Worm (Caenorhabditis elegans) whole organism, L1 larva: ENCODE measurements around the gene cua-1.
A peak's percentile ranks its signal among the peaks of the same experiment; 100 is the strongest.
"Not testable (repeated sequence)": the region's sequence is repeated elsewhere in the genome, so short reads cannot be mapped to it uniquely, and the experiment has no call there.

Experiments used
- C16A3.4 ChIP-seq: fragments of 150-350 bp; optimal IDR thresholded peaks from 2 replicates; lab custom pipeline; 2014; ENCODE audit warnings: missing biosample characterization, missing genetic modification characterization
- C34B4.2 ChIP-seq: sonication (generic microtip); optimal IDR thresholded peaks from 2 replicates; lab custom pipeline; 2017; ENCODE audit warnings: mild to moderate bottlenecking, missing genetic modification characterization, missing compliant biosample characterization
- F16B12.6 ChIP-seq: fragments of 150-350 bp; optimal IDR thresholded peaks from 2 replicates; lab custom pipeline; 2014; ENCODE audit warnings: missing biosample characterization, missing genetic modification characterization
- Y116A8C.19 ChIP-seq: sonication (generic microtip); optimal IDR thresholded peaks from 2 replicates; lab custom pipeline; 2016; ENCODE audit warnings: missing compliant biosample characterization, missing genetic modification characterization, borderline replicate concordance
- aha-1 ChIP-seq: fragments of 150-350 bp; optimal IDR thresholded peaks from 2 replicates; lab custom pipeline; 2014; ENCODE audit warnings: missing biosample characterization, missing genetic modification characterization
- alr-1 ChIP-seq: fragments of 200-800 bp; sonication (Bioruptor generic); optimal IDR thresholded peaks from 2 replicates; lab custom pipeline; 2018; ENCODE audit warnings: borderline replicate concordance, mild to moderate bottlenecking, missing genetic modification characterization, missing compliant biosample characterization
- aly-2 ChIP-seq: fragments of 150-350 bp; optimal IDR thresholded peaks from 2 replicates; lab custom pipeline; 2014; ENCODE audit warnings: missing biosample characterization, missing genetic modification characterization
- ama-1 ChIP-seq: fragments of 150-350 bp; optimal IDR thresholded peaks from 2 replicates; lab custom pipeline; 2014
- blmp-1 ChIP-seq: fragments of 150-350 bp; optimal IDR thresholded peaks from 2 replicates; lab custom pipeline; 2014; ENCODE audit warnings: missing biosample characterization, missing genetic modification characterization
- ceh-88 ChIP-seq: fragments of 200-800 bp; sonication (Bioruptor generic); IDR thresholded peaks from 2 replicates; pipeline ENCODE4 v1.3.6; 2022; ENCODE audit warnings: missing genetic modification characterization, missing compliant biosample characterization
- ceh-90 ChIP-seq: sonication (generic microtip); optimal IDR thresholded peaks from 2 replicates; lab custom pipeline; 2016; ENCODE audit warnings: missing genetic modification characterization, missing compliant biosample characterization
- egl-13 ChIP-seq: sonication (generic microtip); optimal IDR thresholded peaks from 2 replicates; lab custom pipeline; 2016; ENCODE audit warnings: missing genotype, missing genetic modification reagents, missing genetic modification characterization, missing compliant biosample characterization
- elt-2 ChIP-seq: sonication (generic microtip); optimal IDR thresholded peaks from 2 replicates; lab custom pipeline; 2016; ENCODE audit warnings: missing genetic modification characterization, mild to moderate bottlenecking, inconsistent platforms, missing compliant biosample characterization, missing genetic modification reagents
- elt-3 ChIP-seq, 6 experiments: fragments of 150-350 bp in 1 of 6; sonication (generic microtip); optimal IDR thresholded peaks; 2 replicates each; lab custom pipeline; 2017 to 2018; ENCODE audit warnings: missing biosample characterization in 6 of 6, missing genetic modification characterization in 6 of 6, inconsistent platforms in 1 of 6
- ets-5 ChIP-seq: fragments of 200-800 bp; sonication (Bioruptor generic); IDR thresholded peaks from 2 replicates; pipeline ENCODE4 v1.3.6; 2022; ENCODE audit warnings: missing genetic modification characterization, missing compliant biosample characterization
- fkh-10 ChIP-seq: sonication (generic microtip); optimal IDR thresholded peaks from 2 replicates; lab custom pipeline; 2017; ENCODE audit warnings: missing biosample characterization, missing genetic modification reagents, missing genetic modification characterization
- hpl-2 ChIP-seq: fragments of 150-350 bp; optimal IDR thresholded peaks from 2 replicates; lab custom pipeline; 2014; ENCODE audit warnings: missing biosample characterization, missing genetic modification reagents, missing genetic modification characterization
- jun-1 ChIP-seq: fragments of 150-350 bp; optimal IDR thresholded peaks from 2 replicates; lab custom pipeline; 2014; ENCODE audit warnings: missing biosample characterization, missing genetic modification reagents, missing genetic modification characterization
- lin-15B ChIP-seq: fragments of 150-350 bp; sonication (generic microtip); optimal IDR thresholded peaks from 3 replicates; lab custom pipeline; 2014; ENCODE audit warnings: missing biosample characterization, missing genetic modification characterization
- lin-35 ChIP-seq, 2 experiments: fragments of 150-350 bp; optimal IDR thresholded peaks; 2 replicates each; lab custom pipeline; 2014; ENCODE audit warnings: missing biosample characterization in 2 of 2, missing genetic modification characterization in 2 of 2, missing genetic modification reagents in 2 of 2
- lsy-2 ChIP-seq, 2 experiments: fragments of 150-350 bp; optimal IDR thresholded peaks; 2 replicates each; lab custom pipeline; 2014; ENCODE audit warnings: missing biosample characterization in 2 of 2, missing genetic modification characterization in 2 of 2
- mdl-1 ChIP-seq, 2 experiments: fragments of 150-350 bp; optimal IDR thresholded peaks; 2 replicates each; lab custom pipeline; 2014 to 2017; ENCODE audit warnings: missing biosample characterization in 2 of 2, missing genetic modification characterization in 2 of 2, inconsistent platforms in 1 of 2
- mef-2 ChIP-seq: fragments of 150-350 bp; optimal IDR thresholded peaks from 2 replicates; lab custom pipeline; 2014; ENCODE audit warnings: missing biosample characterization, missing genetic modification characterization
- nhr-19 ChIP-seq: fragments of 200-800 bp; sonication (Bioruptor generic); conservative IDR thresholded peaks from 2 replicates; pipeline ENCODE4 v1.3.6; 2022; ENCODE audit warnings: missing genetic modification characterization, missing compliant biosample characterization
- nhr-20 ChIP-seq: sonication (generic microtip); optimal IDR thresholded peaks from 2 replicates; lab custom pipeline; 2016; ENCODE audit warnings: mild to moderate bottlenecking, missing genetic modification characterization, missing compliant biosample characterization
- nhr-47 ChIP-seq: sonication (generic microtip); optimal IDR thresholded peaks from 2 replicates; lab custom pipeline; 2016; ENCODE audit warnings: mild to moderate bottlenecking, missing genetic modification characterization, moderate library complexity, missing compliant biosample characterization
- nhr-77 ChIP-seq: fragments of 150-350 bp; optimal IDR thresholded peaks from 2 replicates; lab custom pipeline; 2014; ENCODE audit warnings: missing biosample characterization, missing genetic modification characterization
- nhr-84 ChIP-seq: sonication (generic microtip); optimal IDR thresholded peaks from 2 replicates; lab custom pipeline; 2017; ENCODE audit warnings: missing biosample characterization, missing genetic modification characterization
- nhr-85 ChIP-seq: sonication (generic microtip); peaks from one replicate; lab custom pipeline; 2016; ENCODE audit warnings: missing genetic modification characterization, inconsistent platforms, missing compliant biosample characterization
- pag-3 ChIP-seq: sonication (generic microtip); optimal IDR thresholded peaks from 2 replicates; lab custom pipeline; 2017; ENCODE audit warnings: missing genetic modification characterization, mild to moderate bottlenecking, missing compliant biosample characterization, antibody characterized with exemption, borderline replicate concordance; ENCODE audit not compliant: insufficient read depth
- pqm-1 ChIP-seq: sonication (generic microtip); optimal IDR thresholded peaks from 3 replicates; lab custom pipeline; 2017; ENCODE audit warnings: missing biosample characterization, missing genetic modification characterization
- snpc-4 ChIP-seq: fragments of 150-350 bp; optimal IDR thresholded peaks from 2 replicates; lab custom pipeline; 2014; ENCODE audit warnings: missing biosample characterization, missing genetic modification characterization
- snu-23 ChIP-seq: sonication (generic microtip); optimal IDR thresholded peaks from 2 replicates; lab custom pipeline; 2016; ENCODE audit warnings: missing genetic modification characterization, missing compliant biosample characterization
- tbx-2 ChIP-seq: sonication (generic microtip); optimal IDR thresholded peaks from 2 replicates; lab custom pipeline; 2016; ENCODE audit warnings: missing genetic modification characterization, missing compliant biosample characterization
- unc-62 ChIP-seq: fragments of 150-350 bp; optimal IDR thresholded peaks from 2 replicates; lab custom pipeline; 2014; ENCODE audit warnings: missing biosample characterization, missing genetic modification reagents, missing genetic modification characterization
- vab-15 ChIP-seq: sonication (generic microtip); optimal IDR thresholded peaks from 2 replicates; lab custom pipeline; 2017; ENCODE audit warnings: missing genotype, mild to moderate bottlenecking, missing genetic modification characterization, missing compliant biosample characterization

The cua-1 gene

DNA sequence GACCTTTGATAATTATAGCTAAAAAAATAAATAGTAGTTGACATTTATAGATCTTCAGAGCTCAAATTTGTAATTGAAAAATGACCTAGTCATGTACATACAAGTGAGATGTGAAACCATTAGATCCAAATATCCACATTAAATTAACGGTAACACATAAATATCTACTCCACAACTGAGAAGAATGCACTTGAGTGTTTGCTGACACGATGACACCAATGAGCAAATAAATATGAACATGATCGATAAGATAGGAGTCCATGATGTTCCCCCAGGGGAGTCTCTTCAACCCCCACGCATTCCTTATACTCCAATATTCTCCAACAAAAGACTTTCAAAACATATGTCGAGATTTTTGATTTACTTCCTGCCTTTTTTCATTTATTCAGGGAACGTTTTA is 50.7 kb downstream of the cua-1 start, which contains the start of gene ttr-52:
Gene ttr-52 (plus strand): TSS at position 301 of the 400 bp plus-strand sequence.
- TF ChIP-seq nhr-19 (GFP tag; lab: Robert Waterston, UW) (no peak), snu-23 (GFP tag; lab: Kevin White, UChicago) (no peak), hpl-2 (GFP tag; lab: Kevin White, UChicago) (no peak), alr-1 (tag; lab: Kevin White, UChicago) (no peak)
- TF ChIP-seq, all 84 proteins: peak for 0

DNA sequence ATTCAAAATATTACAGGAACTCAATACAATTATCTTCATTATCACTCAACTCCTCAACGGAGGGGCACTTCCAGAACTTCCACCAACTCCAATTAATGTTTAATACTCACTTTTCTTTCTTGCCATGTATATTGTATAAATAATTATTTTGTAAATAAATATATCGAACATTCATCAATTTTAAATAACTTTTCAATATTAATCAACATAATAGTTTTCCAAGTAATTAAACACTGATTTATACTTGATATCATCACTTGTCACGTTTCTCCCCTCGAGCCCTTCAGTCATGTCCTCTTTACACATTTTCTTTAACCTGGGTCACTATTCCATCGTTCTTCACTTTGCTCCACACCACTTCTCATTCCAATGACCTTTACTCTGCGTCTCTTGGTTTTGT is 52.2 kb downstream of the cua-1 start, which contains the start of gene mig-18:
Gene mig-18 (plus strand): TSS at position 301 of the 400 bp plus-strand sequence.
- TF ChIP-seq nhr-85 (tag; lab: Kevin White, UChicago) (no peak), snu-23 (GFP tag; lab: Kevin White, UChicago) (no peak), C16A3.4 (tag; lab: Kevin White, UChicago) (no peak), mef-2 (tag; lab: Kevin White, UChicago) (no peak), jun-1 (tag; lab: Kevin White, UChicago) (no peak), F16B12.6 (tag; lab: Kevin White, UChicago) (no peak), lin-35 (GFP tag; optimal IDR thresholded peaks at IDR 0.05; lab: Kevin White, UChicago) (no peak), Y116A8C.19 (tag; lab: Kevin White, UChicago) (no peak), pag-3 (tag; lab: Kevin White, UChicago) (no peak), nhr-20 (tag; lab: Kevin White, UChicago) (no peak), mdl-1 (tag; optimal IDR thresholded peaks at IDR 0.05; lab: Kevin White, UChicago) (no peak), ceh-88 (no peak), aha-1 (tag; lab: Kevin White, UChicago) (no peak), nhr-77 (no peak), ama-1 (lab: Kevin White, UChicago) (no peak), nhr-84 (tag; lab: Kevin White, UChicago) (no peak), aly-2 (tag; lab: Kevin White, UChicago) (no peak), pqm-1 (tag; lab: Kevin White, UChicago) (no peak), fkh-10 (GFP tag; lab: Kevin White, UChicago) (no peak)

DNA sequence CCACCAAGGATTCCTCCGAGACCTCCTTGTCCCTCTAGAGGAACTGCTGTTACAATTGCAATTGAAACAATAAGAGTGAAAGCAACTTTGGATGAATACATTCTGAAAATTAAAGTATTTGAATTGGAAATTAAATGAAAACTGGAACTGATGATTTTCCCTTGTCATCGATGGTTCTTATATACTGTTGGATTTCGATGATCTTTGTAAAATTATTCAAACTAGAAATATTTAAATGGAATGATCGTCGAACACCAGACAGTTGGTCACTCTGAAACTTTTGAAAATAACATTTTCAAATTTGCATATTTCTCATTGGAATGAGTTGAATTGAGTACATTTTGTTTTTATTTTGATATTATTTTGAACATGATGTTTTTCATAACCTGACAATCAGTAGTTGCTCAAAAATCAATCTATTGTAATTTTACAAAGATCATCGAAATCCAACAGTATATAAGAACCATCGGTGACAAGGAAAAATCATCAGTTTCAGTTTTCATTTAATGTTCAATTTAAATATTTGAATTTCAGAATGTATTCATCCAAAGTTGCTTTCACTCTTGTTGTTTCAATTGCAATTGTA is 53.3 kb downstream of the cua-1 start, which contains the start of the genes srlf-9 and srlf-10:
Gene srlf-9 (minus strand): TSS at position 101 of the 586 bp plus-strand sequence.
Gene srlf-10 (plus strand): TSS at position 536 of the 586 bp plus-strand sequence.
- not testable (repeated sequence) for TF ChIP-seq elt-3 (tag; optimal IDR thresholded peaks at IDR 0.05; lab: Kevin White, UChicago); lsy-2 (tag; optimal IDR thresholded peaks at IDR 0.05; lab: Kevin White, UChicago); elt-2 (tag; lab: Kevin White, UChicago)

DNA sequence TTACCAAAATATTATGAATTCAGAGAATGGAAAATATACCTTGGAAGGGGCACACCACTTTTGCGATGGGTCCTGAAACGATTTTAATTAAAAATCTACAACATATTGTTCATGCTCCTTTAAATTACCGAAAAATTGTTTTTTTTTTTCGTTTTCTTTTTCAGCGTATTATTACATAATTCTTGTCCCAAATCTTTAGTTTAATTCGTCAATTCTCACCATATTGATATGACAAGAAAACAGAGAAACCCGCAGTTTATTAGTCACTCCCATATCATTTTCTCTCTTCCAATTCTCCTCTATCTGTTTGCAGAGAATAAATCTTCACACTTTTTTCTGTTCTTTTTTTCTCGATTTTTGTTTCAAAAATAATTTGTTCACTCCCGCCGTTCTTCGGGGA is 59.8 kb downstream of the cua-1 start, which contains the start of gene F11F1.1:
Gene F11F1.1 (plus strand): TSS at position 301 of the 400 bp plus-strand sequence.
- TF ChIP-seq ceh-90 (tag; lab: Kevin White, UChicago) (no peak), nhr-47 (tag; lab: Kevin White, UChicago) (no peak), C34B4.2 (tag; lab: Kevin White, UChicago) (no peak), unc-62 (no peak), ets-5 (GFP tag; lab: Robert Waterston, UW) (no peak), elt-3 (tag; optimal IDR thresholded peaks at IDR 0.05; lab: Kevin White, UChicago) (peak in 1 of 6 experiments; percentile 34), lin-15B (tag; lab: Kevin White, UChicago) (no peak), egl-13 (tag; lab: Kevin White, UChicago) (no peak), snpc-4 (tag; lab: Kevin White, UChicago) (no peak), vab-15 (no peak), tbx-2 (tag; lab: Kevin White, UChicago) (no peak), blmp-1 (tag; lab: Kevin White, UChicago) (peak; percentile 17)
- TF ChIP-seq, all 84 proteins: peak for 2
